Worm (Caenorhabditis elegans): ENCODE measurements around the gene alkb-8.

ce11 chrIII:3745138-3745537, 36.0 kb downstream of the alkb-8 start, which contains the start of gene lin-48:
- TF ChIP-seq snpc-1.3 (tag; optimal IDR thresholded peaks at IDR 0.05; ENCODE audit: insufficient read depth) (no peak), F49E8.2 (tag; optimal IDR thresholded peaks at IDR 0.05; ENCODE audit: insufficient read depth) (no peak), nhr-179 (tag; optimal IDR thresholded peaks at IDR 0.05) (no peak), attf-6 (GFP tag; IDR thresholded peaks at IDR 0.05) (no peak), sea-2 (GFP tag; IDR thresholded peaks at IDR 0.05) (no peak), ztf-28 (GFP tag; IDR thresholded peaks at IDR 0.05) (no peak), ama-1 (optimal IDR thresholded peaks at IDR 0.05) (no peak), ama-1 (GFP tag; optimal IDR thresholded peaks at IDR 0.05) (no peak), atf-7 (tag; optimal IDR thresholded peaks at IDR 0.05) (no peak), snpc-4 (GFP tag; optimal IDR thresholded peaks at IDR 0.05) (no peak), snpc-4 (tag; optimal IDR thresholded peaks at IDR 0.05) (no peak), F55B11.4 (tag; optimal IDR thresholded peaks at IDR 0.05; ENCODE audit: borderline replicate concordance, insufficient read depth) (no peak), Y79H2A.3 (GFP tag; conservative IDR thresholded peaks at IDR 0.05) (no peak), lir-1 (GFP tag; conservative IDR thresholded peaks at IDR 0.05) (no peak), lsl-1 (GFP tag; optimal IDR thresholded peaks at IDR 0.05) (no peak), snpc-3.4 (tag; optimal IDR thresholded peaks at IDR 0.05) (no peak)

Measured in whole organism, young adult.